Worm (Caenorhabditis elegans): Measurements from ENCODE around the gene col-98.

Gene col-98

ce11 chrIII:13002098-13002497 is 16.7 kb upstream of the col-98 start, which contains the start of gene ZK1010.10 (continued):
- TF ChIP-seq saeg-2 (GFP tag; IDR thresholded peaks at IDR 0.05) (no peak), hlh-11 (tag; optimal IDR thresholded peaks at IDR 0.05) (no peak), nhr-10 (tag; optimal IDR thresholded peaks at IDR 0.05) (no peak), ceh-28 (tag; optimal IDR thresholded peaks at IDR 0.05) (no peak), R02D3.7 (tag; optimal IDR thresholded peaks at IDR 0.05) (no peak), lsy-2 (tag; optimal IDR thresholded peaks at IDR 0.05) (peak in 1 of 2 experiments; percentile 73)

- no peak for TF ChIP-seq F10B5.3 (tag; optimal IDR thresholded peaks at IDR 0.05)
- peak in 1 of 2 experiments; percentile 9 for TF ChIP-seq unc-62 (GFP tag; optimal IDR thresholded peaks at IDR 0.05 in 1 of 2)
- no peak for TF ChIP-seq unc-62 (tag; optimal IDR thresholded peaks at IDR 0.05)
Measured at ce11 chrIII:13004316-13004715, 14.5 kb upstream of the col-98 start.

- TF ChIP-seq ceh-28 (tag; optimal IDR thresholded peaks at IDR 0.05) (peak; percentile 36), lim-7 (GFP tag; IDR thresholded peaks at IDR 0.05) (no peak)
Measured at ce11 chrIII:13005161-13005560, 13.6 kb upstream of the col-98 start, which contains the start of gene snf-7. TSS of gene snf-7 (plus strand) at chrIII:13005461.

- no peak for TF ChIP-seq ZK337.2 (GFP tag; IDR thresholded peaks at IDR 0.05)
- TF ChIP-seq aha-1 (tag): peak; percentile 80
- TF ChIP-seq mes-2 (tag; optimal IDR thresholded peaks at IDR 0.05; ENCODE audit: poor library complexity, severe bottlenecking): peak; percentile 3
- peak in 1 of 2 experiments; percentile 99 for TF ChIP-seq unc-62 (GFP tag; optimal IDR thresholded peaks at IDR 0.05 in 1 of 2)
- no peak for TF ChIP-seq unc-62 (tag; optimal IDR thresholded peaks at IDR 0.05)
- TF ChIP-seq Y105C5A.15 (GFP tag; IDR thresholded peaks at IDR 0.05): no peak
- TF ChIP-seq hlh-11 (tag; optimal IDR thresholded peaks at IDR 0.05): peak; percentile 17
- peak; percentile 44 for TF ChIP-seq nhr-28 (tag; optimal IDR thresholded peaks at IDR 0.05)
- TF ChIP-seq skn-1 (tag; optimal IDR thresholded peaks at IDR 0.05): no peak
- no peak for TF ChIP-seq lir-3 (tag; optimal IDR thresholded peaks at IDR 0.05)
Measured at ce11 chrIII:13011927-13012326, 6.9 kb upstream of the col-98 start.

ce11 chrIII:13013912-13014311 is 4.9 kb upstream of the col-98 start:
- TF ChIP-seq F10B5.3 (tag; optimal IDR thresholded peaks at IDR 0.05): no peak
- peak in 1 of 2 experiments; percentile 66 for TF ChIP-seq unc-62 (GFP tag; optimal IDR thresholded peaks at IDR 0.05 in 1 of 2)
- no peak for TF ChIP-seq unc-62 (tag; optimal IDR thresholded peaks at IDR 0.05)

ce11 chrIII:13015754-13016317 is 3.0 kb upstream of the col-98 start:
- TF ChIP-seq zag-1 (tag; optimal IDR thresholded peaks at IDR 0.05) (no peak), F49E8.2 (tag; optimal IDR thresholded peaks at IDR 0.05; ENCODE audit: borderline replicate concordance) (peak; percentile 50), nhr-11 (tag; optimal IDR thresholded peaks at IDR 0.05) (no peak), mxl-3 (GFP tag; optimal IDR thresholded peaks at IDR 0.05) (peak; percentile 40), ctbp-1 (GFP tag; IDR thresholded peaks at IDR 0.05) (peak; percentile 75; the same call in 1 of the 2 replicates), unc-39 (tag; optimal IDR thresholded peaks at IDR 0.05) (no peak), F37D6.2 (tag; optimal IDR thresholded peaks at IDR 0.05) (peak; percentile 1), aha-1 (tag) (peak; percentile 97), Y48G9A.11 (GFP tag; IDR thresholded peaks at IDR 0.05) (peak; percentile 76), egl-43 (GFP tag; IDR thresholded peaks at IDR 0.05) (peak; percentile 91), pha-4 (GFP tag; IDR thresholded peaks at IDR 0.05) (peak; percentile 73), pha-4 (tag; optimal IDR thresholded peaks at IDR 0.05) (no peak), ZK546.5 (tag; optimal IDR thresholded peaks at IDR 0.05) (no peak), ces-1 (GFP tag; optimal IDR thresholded peaks at IDR 0.05) (no peak), dpl-1 (GFP tag; optimal IDR thresholded peaks at IDR 0.05) (peak; percentile 53), dmd-8 (GFP tag; IDR thresholded peaks at IDR 0.05) (peak; percentile 79), mes-2 (tag; optimal IDR thresholded peaks at IDR 0.05; ENCODE audit: poor library complexity, severe bottlenecking) (peak; percentile 75), vab-7 (GFP tag; IDR thresholded peaks at IDR 0.05) (peak; percentile 79), fkh-10 (GFP tag; optimal IDR thresholded peaks at IDR 0.05) (peak; percentile 30), madf-5 (GFP tag; IDR thresholded peaks at IDR 0.05) (peak; percentile 40 to 79; a peak in 2 of 4 replicates), hlh-30 (tag; optimal IDR thresholded peaks at IDR 0.05; ENCODE audit: insufficient read depth) (peak; percentile 70), unc-62 (GFP tag; optimal IDR thresholded peaks at IDR 0.05 in 1 of 2) (peak in 1 of 2 experiments; percentile 70), unc-62 (tag; optimal IDR thresholded peaks at IDR 0.05) (no peak), nhr-6 (tag; optimal IDR thresholded peaks at IDR 0.05) (peak; percentile 17), D1046.2 (GFP tag; IDR thresholded peaks at IDR 0.05) (no peak), ceh-20 (GFP tag; IDR thresholded peaks at IDR 0.05) (peak; percentile 54; the same call in 1 of the 2 replicates), dmd-9 (GFP tag; IDR thresholded peaks at IDR 0.05) (peak; percentile 25; the same call in 1 of the 2 replicates)

All from whole organism, L4 larva.